Worm (Caenorhabditis elegans): Measurements from ENCODE around the gene Y47D3A.34.

Gene Y47D3A.34

ce11 chrIII:11240776-11241175 lies 6.1 kb upstream of the Y47D3A.34 start:
- TF ChIP-seq pax-3 (tag; optimal IDR thresholded peaks at IDR 0.05) (no peak), lin-15B (tag; optimal IDR thresholded peaks at IDR 0.05) (no peak), unc-86 (tag; optimal IDR thresholded peaks at IDR 0.05) (no peak), sup-37 (GFP tag; optimal IDR thresholded peaks at IDR 0.05) (no peak), alr-1 (tag; optimal IDR thresholded peaks at IDR 0.05; ENCODE audit: borderline replicate concordance) (no peak), hpl-2 (GFP tag; optimal IDR thresholded peaks at IDR 0.05) (no peak), F16B12.6 (tag; optimal IDR thresholded peaks at IDR 0.05) (no peak), elt-3 (tag; optimal IDR thresholded peaks at IDR 0.05) (peak in 4 of 6 experiments; percentile 29 to 77 (median 54)), egl-27 (tag; optimal IDR thresholded peaks at IDR 0.05) (no peak), nhr-11 (tag; optimal IDR thresholded peaks at IDR 0.05) (no peak), fkh-8 (tag; optimal IDR thresholded peaks at IDR 0.05) (no peak), lin-35 (GFP tag; optimal IDR thresholded peaks at IDR 0.05) (peak in 1 of 2 experiments; percentile 16), Y116A8C.19 (tag; optimal IDR thresholded peaks at IDR 0.05; ENCODE audit: borderline replicate concordance) (no peak), snpc-4 (tag; optimal IDR thresholded peaks at IDR 0.05) (no peak), tbx-2 (tag; optimal IDR thresholded peaks at IDR 0.05) (no peak), C04F5.9 (tag; optimal IDR thresholded peaks at IDR 0.05) (no peak), aly-2 (tag; optimal IDR thresholded peaks at IDR 0.05) (no peak), unc-30 (tag; optimal IDR thresholded peaks at IDR 0.05) (no peak), egl-13 (tag; optimal IDR thresholded peaks at IDR 0.05) (no peak), ama-1 (optimal IDR thresholded peaks at IDR 0.05) (no peak), lin-13 (GFP tag; optimal IDR thresholded peaks at IDR 0.05) (no peak), unc-130 (tag; optimal IDR thresholded peaks at IDR 0.05) (no peak), efl-1 (optimal IDR thresholded peaks at IDR 0.05) (no peak), efl-1 (GFP tag; optimal IDR thresholded peaks at IDR 0.05 in 1 of 2) (no peak), mdl-1 (tag; optimal IDR thresholded peaks at IDR 0.05) (no peak), mep-1 (tag; optimal IDR thresholded peaks at IDR 0.05) (peak; percentile 6), pag-3 (tag; optimal IDR thresholded peaks at IDR 0.05; ENCODE audit: borderline replicate concordance, insufficient read depth) (no peak), sptf-1 (tag; optimal IDR thresholded peaks at IDR 0.05) (no peak), C16A3.4 (tag; optimal IDR thresholded peaks at IDR 0.05) (no peak), ces-1 (GFP tag; optimal IDR thresholded peaks at IDR 0.05) (no peak), lin-14 (GFP tag; optimal IDR thresholded peaks at IDR 0.05) (peak; percentile 21), nhr-71 (tag; optimal IDR thresholded peaks at IDR 0.05) (no peak), snu-23 (GFP tag; optimal IDR thresholded peaks at IDR 0.05) (peak; percentile 11), grh-1 (GFP tag; IDR thresholded peaks at IDR 0.05) (no peak), nhr-85 (tag) (peak; percentile 67), nhr-90 (tag; optimal IDR thresholded peaks at IDR 0.05; ENCODE audit: poor library complexity) (peak; percentile 13), blmp-1 (tag; optimal IDR thresholded peaks at IDR 0.05) (peak; percentile 63)

- no peak for TF ChIP-seq ztf-4 (tag; optimal IDR thresholded peaks at IDR 0.05)
- no peak for TF ChIP-seq nhr-19 (GFP tag; conservative IDR thresholded peaks at IDR 0.05)
- TF ChIP-seq nhr-84 (tag; optimal IDR thresholded peaks at IDR 0.05): no peak
- no peak for TF ChIP-seq ces-1 (GFP tag; optimal IDR thresholded peaks at IDR 0.05)
- no peak for TF ChIP-seq lin-39 (tag; optimal IDR thresholded peaks at IDR 0.05)
- no peak for TF ChIP-seq hlh-17 (GFP tag; optimal IDR thresholded peaks at IDR 0.05; ENCODE audit: borderline replicate concordance)
- no peak for TF ChIP-seq sptf-1 (tag; optimal IDR thresholded peaks at IDR 0.05)
- no peak for TF ChIP-seq nhr-71 (tag; optimal IDR thresholded peaks at IDR 0.05)
- TF ChIP-seq nhr-12 (tag; optimal IDR thresholded peaks at IDR 0.05): no peak
- no peak for TF ChIP-seq unc-30 (tag; optimal IDR thresholded peaks at IDR 0.05)
- TF ChIP-seq fkh-4 (tag; optimal IDR thresholded peaks at IDR 0.05; ENCODE audit: borderline replicate concordance): no peak
- no peak for TF ChIP-seq efl-3 (GFP tag; optimal IDR thresholded peaks at IDR 0.05)
- no peak for TF ChIP-seq unc-98 (GFP tag; IDR thresholded peaks at IDR 0.05)
- no peak for TF ChIP-seq nhr-47 (tag; optimal IDR thresholded peaks at IDR 0.05)
- TF ChIP-seq C16A3.4 (tag; optimal IDR thresholded peaks at IDR 0.05): no peak
- no peak for TF ChIP-seq sox-4 (tag; optimal IDR thresholded peaks at IDR 0.05)
- no peak for TF ChIP-seq egl-13 (tag; optimal IDR thresholded peaks at IDR 0.05)
Observed at ce11 chrIII:11238790-11239189, 4.1 kb upstream of the Y47D3A.34 start.
